Fruit fly (Drosophila melanogaster) whole organism: ENCODE measurements around the gene Hsp60A.

Experiments used
- CG8478 ChIP-seq: fragments of >200 bp; optimal IDR thresholded peaks from 2 replicates; lab custom pipeline; 2018; ENCODE audit warnings: inconsistent platforms
- Dll ChIP-seq: fragments of >200 bp; optimal IDR thresholded peaks from 2 replicates; lab custom pipeline; 2017
- EcR ChIP-seq, 2 experiments: fragments of >200 bp; optimal IDR thresholded peaks; 2 replicates each; lab custom pipeline; 2017; ENCODE audit warnings: missing biosample characterization in 2 of 2, missing genetic modification characterization in 2 of 2, missing genetic modification reagents in 2 of 2

dm6 chrX:11146598-11147176 lies 38.4 kb downstream of the Hsp60A start:
- TF ChIP-seq CG8478 (no peak), EcR (GFP tag; optimal IDR thresholded peaks at IDR 0.05; lab: Kevin White, UChicago) (no peak), Dll (lab: Kevin White, UChicago) (no peak)
